Worm (Caenorhabditis elegans) whole organism, L1 larva: ENCODE measurements around the gene T23E1.1.

Experiments
- C04F5.9 ChIP-seq: sonication (generic microtip); optimal IDR thresholded peaks from 2 replicates; lab custom pipeline; 2016; ENCODE audit warnings: missing genetic modification characterization, missing compliant biosample characterization
- C16A3.4 ChIP-seq: fragments of 150-350 bp; optimal IDR thresholded peaks from 2 replicates; lab custom pipeline; 2014; ENCODE audit warnings: missing biosample characterization, missing genetic modification characterization
- C34B4.2 ChIP-seq: sonication (generic microtip); optimal IDR thresholded peaks from 2 replicates; lab custom pipeline; 2017; ENCODE audit warnings: mild to moderate bottlenecking, missing genetic modification characterization, missing compliant biosample characterization
- F16B12.6 ChIP-seq: fragments of 150-350 bp; optimal IDR thresholded peaks from 2 replicates; lab custom pipeline; 2014; ENCODE audit warnings: missing biosample characterization, missing genetic modification characterization
- aha-1 ChIP-seq: fragments of 150-350 bp; optimal IDR thresholded peaks from 2 replicates; lab custom pipeline; 2014; ENCODE audit warnings: missing biosample characterization, missing genetic modification characterization
- alr-1 ChIP-seq: fragments of 200-800 bp; sonication (Bioruptor generic); optimal IDR thresholded peaks from 2 replicates; lab custom pipeline; 2018; ENCODE audit warnings: borderline replicate concordance, mild to moderate bottlenecking, missing genetic modification characterization, missing compliant biosample characterization
- aly-2 ChIP-seq: fragments of 150-350 bp; optimal IDR thresholded peaks from 2 replicates; lab custom pipeline; 2014; ENCODE audit warnings: missing biosample characterization, missing genetic modification characterization
- blmp-1 ChIP-seq: fragments of 150-350 bp; optimal IDR thresholded peaks from 2 replicates; lab custom pipeline; 2014; ENCODE audit warnings: missing biosample characterization, missing genetic modification characterization
- ceh-82 ChIP-seq, 3 experiments: fragments of 150-350 bp in 1 of 3; sonication (generic microtip) in 2 of 3; optimal IDR thresholded peaks; 2 replicates each; lab custom pipeline; 2014 to 2017; ENCODE audit warnings: missing biosample characterization in 3 of 3, missing genetic modification characterization in 3 of 3
- ceh-88 ChIP-seq: fragments of 200-800 bp; sonication (Bioruptor generic); IDR thresholded peaks from 2 replicates; pipeline ENCODE4 v1.3.6; 2022; ENCODE audit warnings: missing genetic modification characterization, missing compliant biosample characterization
- dsc-1 ChIP-seq: sonication (generic microtip); optimal IDR thresholded peaks from 2 replicates; lab custom pipeline; 2016; ENCODE audit warnings: mild to moderate bottlenecking, missing genetic modification characterization, missing compliant biosample characterization
- efl-1 ChIP-seq, 4 experiments: fragments of 150-350 bp; optimal IDR thresholded peaks in 3 of 4; peaks in 1 of 4; 1 replicate in 1 of 4; 2 replicates in 3 of 4; lab custom pipeline; 2014; ENCODE audit warnings: missing biosample characterization in 2 of 4, missing genetic modification characterization in 2 of 4, missing genetic modification reagents in 2 of 4
- efl-3 ChIP-seq: fragments of 200-800 bp; sonication (Bioruptor generic); optimal IDR thresholded peaks from 2 replicates; lab custom pipeline; 2018; ENCODE audit warnings: mild to moderate bottlenecking, missing genetic modification characterization, missing compliant biosample characterization
- elt-3 ChIP-seq, 6 experiments: fragments of 150-350 bp in 1 of 6; sonication (generic microtip); optimal IDR thresholded peaks; 2 replicates each; lab custom pipeline; 2017 to 2018; ENCODE audit warnings: missing biosample characterization in 6 of 6, missing genetic modification characterization in 6 of 6, inconsistent platforms in 1 of 6
- ets-5 ChIP-seq: fragments of 200-800 bp; sonication (Bioruptor generic); IDR thresholded peaks from 2 replicates; pipeline ENCODE4 v1.3.6; 2022; ENCODE audit warnings: missing genetic modification characterization, missing compliant biosample characterization
- fkh-10 ChIP-seq: sonication (generic microtip); optimal IDR thresholded peaks from 2 replicates; lab custom pipeline; 2017; ENCODE audit warnings: missing biosample characterization, missing genetic modification reagents, missing genetic modification characterization
- fkh-4 ChIP-seq: sonication (generic microtip); optimal IDR thresholded peaks from 2 replicates; lab custom pipeline; 2016; ENCODE audit warnings: missing compliant biosample characterization, missing genetic modification characterization, borderline replicate concordance
- fkh-8 ChIP-seq: sonication (generic microtip); optimal IDR thresholded peaks from 2 replicates; lab custom pipeline; 2016; ENCODE audit warnings: mild to moderate bottlenecking, missing genetic modification characterization, missing compliant biosample characterization
- fos-1 ChIP-seq: fragments of 150-350 bp; optimal IDR thresholded peaks from 2 replicates; lab custom pipeline; 2014; ENCODE audit warnings: missing biosample characterization, missing genetic modification characterization
- grh-1 ChIP-seq: fragments of 200-800 bp; sonication (Bioruptor generic); IDR thresholded peaks from 2 replicates; pipeline ENCODE4 v1.3.6; 2022; ENCODE audit warnings: missing genetic modification reagents, missing genetic modification characterization, missing compliant biosample characterization
- isw-1 ChIP-seq: fragments of 200-800 bp; sonication (Bioruptor generic); IDR thresholded peaks from 2 replicates; pipeline ENCODE4 v1.3.6; 2022; ENCODE audit warnings: missing genetic modification characterization, missing compliant biosample characterization
- jun-1 ChIP-seq: fragments of 150-350 bp; optimal IDR thresholded peaks from 2 replicates; lab custom pipeline; 2014; ENCODE audit warnings: missing biosample characterization, missing genetic modification reagents, missing genetic modification characterization
- lin-15B ChIP-seq: fragments of 150-350 bp; sonication (generic microtip); optimal IDR thresholded peaks from 3 replicates; lab custom pipeline; 2014; ENCODE audit warnings: missing biosample characterization, missing genetic modification characterization
- lin-39 ChIP-seq: fragments of 150-350 bp; optimal IDR thresholded peaks from 2 replicates; lab custom pipeline; 2014; ENCODE audit warnings: missing biosample characterization, missing genetic modification reagents, missing genetic modification characterization
- lir-3 ChIP-seq: sonication (generic microtip); optimal IDR thresholded peaks from 2 replicates; lab custom pipeline; 2016; ENCODE audit warnings: mild to moderate bottlenecking, missing genetic modification characterization, moderate library complexity, missing compliant biosample characterization; ENCODE audit not compliant: poor library complexity
- mab-9 ChIP-seq: fragments of 200-800 bp; sonication (Bioruptor generic); IDR thresholded peaks from 2 replicates; pipeline ENCODE4 v1.3.6; 2022; ENCODE audit warnings: missing genetic modification reagents, missing genetic modification characterization, missing compliant biosample characterization
- mdl-1 ChIP-seq, 2 experiments: fragments of 150-350 bp; optimal IDR thresholded peaks; 2 replicates each; lab custom pipeline; 2014 to 2017; ENCODE audit warnings: missing biosample characterization in 2 of 2, missing genetic modification characterization in 2 of 2, inconsistent platforms in 1 of 2
- mep-1 ChIP-seq: fragments of 150-350 bp; optimal IDR thresholded peaks from 2 replicates; lab custom pipeline; 2014; ENCODE audit warnings: missing biosample characterization, missing genetic modification characterization
- nhr-20 ChIP-seq: sonication (generic microtip); optimal IDR thresholded peaks from 2 replicates; lab custom pipeline; 2016; ENCODE audit warnings: mild to moderate bottlenecking, missing genetic modification characterization, missing compliant biosample characterization
- nhr-237 ChIP-seq: fragments of 150-350 bp; optimal IDR thresholded peaks from 2 replicates; lab custom pipeline; 2014; ENCODE audit warnings: missing biosample characterization, missing genetic modification characterization
- nhr-28 ChIP-seq: fragments of 150-350 bp; optimal IDR thresholded peaks from 2 replicates; lab custom pipeline; 2014; ENCODE audit warnings: missing biosample characterization, missing genetic modification characterization
- nhr-71 ChIP-seq: sonication (generic microtip); optimal IDR thresholded peaks from 2 replicates; lab custom pipeline; 2016; ENCODE audit warnings: mild to moderate bottlenecking, missing genetic modification characterization, moderate library complexity, missing compliant biosample characterization
- nhr-76 ChIP-seq: sonication (generic microtip); optimal IDR thresholded peaks from 2 replicates; lab custom pipeline; 2017; ENCODE audit warnings: missing biosample characterization, missing genetic modification characterization
- nhr-77 ChIP-seq: fragments of 150-350 bp; optimal IDR thresholded peaks from 2 replicates; lab custom pipeline; 2014; ENCODE audit warnings: missing biosample characterization, missing genetic modification characterization
- nhr-84 ChIP-seq: sonication (generic microtip); optimal IDR thresholded peaks from 2 replicates; lab custom pipeline; 2017; ENCODE audit warnings: missing biosample characterization, missing genetic modification characterization
- nhr-85 ChIP-seq: sonication (generic microtip); peaks from one replicate; lab custom pipeline; 2016; ENCODE audit warnings: missing genetic modification characterization, inconsistent platforms, missing compliant biosample characterization
- pag-3 ChIP-seq: sonication (generic microtip); optimal IDR thresholded peaks from 2 replicates; lab custom pipeline; 2017; ENCODE audit warnings: missing genetic modification characterization, mild to moderate bottlenecking, missing compliant biosample characterization, antibody characterized with exemption, borderline replicate concordance; ENCODE audit not compliant: insufficient read depth
- pax-3 ChIP-seq: fragments of 200-800 bp; sonication (Bioruptor generic); optimal IDR thresholded peaks from 2 replicates; lab custom pipeline; 2018; ENCODE audit warnings: mild to moderate bottlenecking, missing genetic modification characterization, moderate library complexity, missing compliant biosample characterization
- pqm-1 ChIP-seq: sonication (generic microtip); optimal IDR thresholded peaks from 3 replicates; lab custom pipeline; 2017; ENCODE audit warnings: missing biosample characterization, missing genetic modification characterization
- skn-1 ChIP-seq: fragments of 150-350 bp; optimal IDR thresholded peaks from 2 replicates; lab custom pipeline; 2014; ENCODE audit warnings: missing biosample characterization, missing genetic modification characterization
- sox-4 ChIP-seq: sonication (generic microtip); optimal IDR thresholded peaks from 2 replicates; lab custom pipeline; 2016; ENCODE audit warnings: missing genetic modification characterization, missing compliant biosample characterization
- sptf-1 ChIP-seq: fragments of 150-350 bp; optimal IDR thresholded peaks from 2 replicates; lab custom pipeline; 2014; ENCODE audit warnings: missing biosample characterization, missing genetic modification characterization
- sup-37 ChIP-seq: fragments of 200-800 bp; sonication (Bioruptor generic); optimal IDR thresholded peaks from 2 replicates; lab custom pipeline; 2018; ENCODE audit warnings: mild to moderate bottlenecking, missing genetic modification characterization, missing compliant biosample characterization
- tbx-2 ChIP-seq: sonication (generic microtip); optimal IDR thresholded peaks from 2 replicates; lab custom pipeline; 2016; ENCODE audit warnings: missing genetic modification characterization, missing compliant biosample characterization
- unc-130 ChIP-seq: fragments of 150-350 bp; optimal IDR thresholded peaks from 2 replicates; lab custom pipeline; 2017; ENCODE audit warnings: missing biosample characterization, missing genetic modification characterization, inconsistent platforms
- unc-30 ChIP-seq: sonication (generic microtip); optimal IDR thresholded peaks from 2 replicates; lab custom pipeline; 2017; ENCODE audit warnings: missing biosample characterization, missing genetic modification characterization
- unc-86 ChIP-seq: sonication (generic microtip); optimal IDR thresholded peaks from 2 replicates; lab custom pipeline; 2016; ENCODE audit warnings: missing genetic modification characterization, missing compliant biosample characterization
- unc-98 ChIP-seq: fragments of 200-800 bp; sonication (Bioruptor generic); IDR thresholded peaks from 2 replicates; pipeline ENCODE4 v1.3.6; 2022; ENCODE audit warnings: missing genetic modification characterization, missing compliant biosample characterization
- vab-15 ChIP-seq: sonication (generic microtip); optimal IDR thresholded peaks from 2 replicates; lab custom pipeline; 2017; ENCODE audit warnings: missing genotype, mild to moderate bottlenecking, missing genetic modification characterization, missing compliant biosample characterization
- zag-1 ChIP-seq: fragments of 150-350 bp; optimal IDR thresholded peaks from 2 replicates; lab custom pipeline; 2014; ENCODE audit warnings: missing biosample characterization, missing genetic modification characterization
- zip-4 ChIP-seq: fragments of 200-800 bp; sonication (Bioruptor generic); optimal IDR thresholded peaks from 2 replicates; lab custom pipeline; 2018; ENCODE audit warnings: mild to moderate bottlenecking, missing genetic modification characterization, moderate library complexity, missing compliant biosample characterization
- ztf-4 ChIP-seq: fragments of 150-350 bp; optimal IDR thresholded peaks from 2 replicates; lab custom pipeline; 2014; ENCODE audit warnings: missing biosample characterization, missing genetic modification characterization

The T23E1.1 gene

ce11 chrIV:3145587-3145986 is 5.6 kb upstream of the T23E1.1 start, which contains the start of gene T23E1.3:
TSS of gene T23E1.3 (plus strand) at chrIV:3145887.
- TF ChIP-seq C04F5.9 (tag; lab: Kevin White, UChicago) (no peak), skn-1 (tag; lab: Kevin White, UChicago) (no peak), sox-4 (tag; lab: Kevin White, UChicago) (no peak), jun-1 (tag; lab: Kevin White, UChicago) (no peak), lir-3 (tag; lab: Kevin White, UChicago) (no peak), blmp-1 (tag; lab: Kevin White, UChicago) (no peak), fkh-4 (tag; lab: Kevin White, UChicago) (no peak), zag-1 (no peak), ceh-88 (GFP tag; lab: Robert Waterston, UW) (no peak), efl-1 (optimal IDR thresholded peaks at IDR 0.05; lab: Kevin White, UChicago) (no peak), efl-1 (GFP tag; optimal IDR thresholded peaks at IDR 0.05 in 1 of 2; lab: Kevin White, UChicago) (no peak)

DNA sequence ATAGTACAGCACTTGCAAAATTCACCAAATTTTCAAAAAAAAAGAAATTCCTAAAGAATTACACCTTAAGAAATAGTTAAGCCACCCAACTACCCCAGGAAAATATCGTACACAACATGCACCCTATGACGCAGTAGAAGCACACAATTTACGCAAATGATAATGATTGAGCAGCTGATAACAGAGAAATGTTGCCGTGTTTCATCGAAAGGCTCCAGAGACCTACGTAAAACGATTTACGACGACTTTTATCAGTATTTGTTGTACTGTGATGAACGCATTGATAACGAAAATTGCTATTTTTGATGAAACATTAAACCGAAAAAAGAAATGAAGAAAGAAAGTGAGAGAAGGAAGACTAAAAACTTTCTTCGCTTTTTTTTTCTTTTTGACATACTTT is 7.0 kb downstream of the T23E1.1 start:
- TF ChIP-seq nhr-77 (tag; lab: Kevin White, UChicago) (no peak), alr-1 (no peak), unc-30 (no peak), aly-2 (tag; lab: Kevin White, UChicago) (no peak), C34B4.2 (tag; lab: Kevin White, UChicago) (no peak), lin-15B (tag; lab: Kevin White, UChicago) (no peak), vab-15 (no peak), tbx-2 (no peak), grh-1 (GFP tag; lab: Robert Waterston, UW) (no peak), aha-1 (tag; lab: Kevin White, UChicago) (no peak), sox-4 (tag; lab: Kevin White, UChicago) (no peak), dsc-1 (tag; lab: Kevin White, UChicago) (no peak), blmp-1 (tag; lab: Kevin White, UChicago) (peak; percentile 39), nhr-237 (tag; lab: Kevin White, UChicago) (no peak), fos-1 (no peak), pqm-1 (tag; lab: Kevin White, UChicago) (peak; percentile 85), nhr-84 (no peak), pax-3 (tag; lab: Kevin White, UChicago) (no peak), F16B12.6 (tag; lab: Kevin White, UChicago) (no peak), zip-4 (GFP tag; lab: Kevin White, UChicago) (no peak), ceh-88 (GFP tag; lab: Robert Waterston, UW) (no peak), mep-1 (no peak), unc-130 (tag; lab: Kevin White, UChicago) (no peak), ztf-4 (tag; lab: Kevin White, UChicago) (no peak), isw-1 (GFP tag; lab: Robert Waterston, UW) (no peak), unc-86 (tag; lab: Kevin White, UChicago) (no peak), fkh-8 (tag; lab: Kevin White, UChicago) (no peak), mdl-1 (tag; optimal IDR thresholded peaks at IDR 0.05; lab: Kevin White, UChicago) (peak in 1 of 2 experiments; percentile 14), fkh-10 (no peak), skn-1 (tag; lab: Kevin White, UChicago) (no peak), efl-3 (GFP tag; lab: Kevin White, UChicago) (no peak), mab-9 (GFP tag; lab: Robert Waterston, UW) (no peak), C16A3.4 (no peak), nhr-85 (tag; lab: Kevin White, UChicago) (no peak), unc-98 (GFP tag; lab: Robert Waterston, UW) (no peak), pag-3 (tag; lab: Kevin White, UChicago) (no peak), ceh-82 (tag; optimal IDR thresholded peaks at IDR 0.05; lab: Kevin White, UChicago) (no peak), sup-37 (GFP tag; lab: Kevin White, UChicago) (no peak), nhr-76 (tag; lab: Kevin White, UChicago) (no peak), lin-39 (tag; lab: Kevin White, UChicago) (no peak), sptf-1 (tag; lab: Kevin White, UChicago) (no peak), nhr-71 (tag; lab: Kevin White, UChicago) (peak; percentile 2), ets-5 (GFP tag; lab: Robert Waterston, UW) (no peak), elt-3 (tag; optimal IDR thresholded peaks at IDR 0.05; lab: Kevin White, UChicago) (no peak), nhr-20 (tag; lab: Kevin White, UChicago) (no peak), nhr-28 (no peak)
